Worm (Caenorhabditis elegans) whole organism, L3 larva: ENCODE data around the gene math-3.
A peak's percentile ranks its signal among the peaks of the same experiment; 100 is the strongest.

Experiments used
- R02D3.7 ChIP-seq: fragments of 150-350 bp; optimal IDR thresholded peaks from 2 replicates; lab custom pipeline; 2014; ENCODE audit warnings: missing biosample characterization, missing genetic modification characterization
- aly-2 ChIP-seq: fragments of 150-350 bp; optimal IDR thresholded peaks from 2 replicates; lab custom pipeline; 2014; ENCODE audit warnings: missing biosample characterization, missing genetic modification characterization
- ceh-16 ChIP-seq: sonication (generic microtip); optimal IDR thresholded peaks from 2 replicates; lab custom pipeline; 2017; ENCODE audit warnings: missing biosample characterization, missing genetic modification characterization
- ceh-28 ChIP-seq: fragments of 150-350 bp; optimal IDR thresholded peaks from 2 replicates; lab custom pipeline; 2014; ENCODE audit warnings: missing biosample characterization, missing genetic modification reagents, missing genetic modification characterization
- ceh-82 ChIP-seq: fragments of 150-350 bp; optimal IDR thresholded peaks from 2 replicates; lab custom pipeline; 2014; ENCODE audit warnings: missing biosample characterization, missing genetic modification characterization
- daf-12 ChIP-seq: fragments of 150-350 bp; optimal IDR thresholded peaks from 2 replicates; lab custom pipeline; 2014; ENCODE audit warnings: missing biosample characterization, missing genetic modification reagents, missing genetic modification characterization
- elt-2 ChIP-seq: sonication (generic microtip); optimal IDR thresholded peaks from 2 replicates; lab custom pipeline; 2016; ENCODE audit warnings: missing genetic modification reagents, mild to moderate bottlenecking, missing genetic modification characterization, missing compliant biosample characterization
- elt-3 ChIP-seq, 3 experiments: fragments of 150-350 bp in 1 of 3; sonication (generic microtip) in 2 of 3; optimal IDR thresholded peaks; 2 replicates in 2 of 3; 4 replicates in 1 of 3; lab custom pipeline; 2014 to 2017; ENCODE audit warnings: missing biosample characterization in 3 of 3, missing genetic modification characterization in 3 of 3
- eor-1 ChIP-seq, 2 experiments: fragments of 150-350 bp; optimal IDR thresholded peaks; 2 replicates each; lab custom pipeline; 2014 to 2018; ENCODE audit warnings: missing biosample characterization in 2 of 2, missing genetic modification characterization in 2 of 2
- fkh-10 ChIP-seq: sonication (generic microtip); optimal IDR thresholded peaks from 2 replicates; lab custom pipeline; 2017; ENCODE audit warnings: missing biosample characterization, missing genetic modification reagents, missing genetic modification characterization
- fos-1 ChIP-seq: fragments of 150-350 bp; optimal IDR thresholded peaks from 2 replicates; lab custom pipeline; 2014; ENCODE audit warnings: missing biosample characterization, missing genetic modification characterization
- hmg-11 ChIP-seq: sonication (generic microtip); optimal IDR thresholded peaks from 2 replicates; lab custom pipeline; 2016; ENCODE audit warnings: missing genetic modification characterization, missing compliant biosample characterization
- lin-15B ChIP-seq: fragments of 150-350 bp; optimal IDR thresholded peaks from 2 replicates; lab custom pipeline; 2014; ENCODE audit warnings: missing biosample characterization, missing genetic modification characterization
- mdl-1 ChIP-seq: fragments of 150-350 bp; optimal IDR thresholded peaks from 2 replicates; lab custom pipeline; 2014; ENCODE audit warnings: missing biosample characterization, missing genetic modification characterization
- mml-1 ChIP-seq: fragments of 150-350 bp; sonication (generic microtip); optimal IDR thresholded peaks from 3 replicates; lab custom pipeline; 2014; ENCODE audit warnings: missing biosample characterization, missing genetic modification characterization
- nhr-12 ChIP-seq: fragments of 150-350 bp; optimal IDR thresholded peaks from 2 replicates; lab custom pipeline; 2014; ENCODE audit warnings: missing biosample characterization, missing genetic modification characterization
- nhr-28 ChIP-seq: fragments of 150-350 bp; optimal IDR thresholded peaks from 2 replicates; lab custom pipeline; 2014; ENCODE audit warnings: missing biosample characterization, missing genetic modification characterization
- nhr-43 ChIP-seq: sonication (generic microtip); optimal IDR thresholded peaks from 2 replicates; lab custom pipeline; 2016; ENCODE audit warnings: mild to moderate bottlenecking, missing genetic modification characterization, missing compliant biosample characterization; ENCODE audit not compliant: poor library complexity, severe bottlenecking
- nhr-67 ChIP-seq: fragments of 150-350 bp; optimal IDR thresholded peaks from 2 replicates; lab custom pipeline; 2014; ENCODE audit warnings: missing biosample characterization, missing genetic modification characterization
- pha-4 ChIP-seq: fragments of 150-350 bp; optimal IDR thresholded peaks from 2 replicates; lab custom pipeline; 2014; ENCODE audit warnings: missing biosample characterization, missing genetic modification reagents, missing genetic modification characterization
- pqm-1 ChIP-seq: fragments of 150-350 bp; optimal IDR thresholded peaks from 2 replicates; lab custom pipeline; 2017; ENCODE audit warnings: missing biosample characterization, missing genetic modification characterization, inconsistent platforms
- sea-2 ChIP-seq: fragments of 150-350 bp; sonication (generic microtip); optimal IDR thresholded peaks from 4 replicates; lab custom pipeline; 2014; ENCODE audit warnings: missing biosample characterization, missing genetic modification reagents, missing genetic modification characterization
- snpc-4 ChIP-seq: fragments of 150-350 bp; optimal IDR thresholded peaks from 2 replicates; lab custom pipeline; 2014; ENCODE audit warnings: missing biosample characterization, missing genetic modification characterization
- tbx-2 ChIP-seq: sonication (generic microtip); optimal IDR thresholded peaks from 2 replicates; lab custom pipeline; 2016; ENCODE audit warnings: mild to moderate bottlenecking, missing genetic modification characterization, missing compliant biosample characterization
- unc-39 ChIP-seq: sonication (generic microtip); optimal IDR thresholded peaks from 4 replicates; lab custom pipeline; 2017; ENCODE audit warnings: missing biosample characterization, missing genetic modification characterization
- unc-62 ChIP-seq: fragments of 150-350 bp; sonication (generic microtip); optimal IDR thresholded peaks from 4 replicates; lab custom pipeline; 2014; ENCODE audit warnings: missing biosample characterization, missing genetic modification reagents, missing genetic modification characterization
- zag-1 ChIP-seq: fragments of 150-350 bp; optimal IDR thresholded peaks from 2 replicates; lab custom pipeline; 2014; ENCODE audit warnings: missing biosample characterization, missing genetic modification characterization
- ztf-11 ChIP-seq: fragments of 150-350 bp; optimal IDR thresholded peaks from 2 replicates; lab custom pipeline; 2014; ENCODE audit warnings: missing biosample characterization, missing genetic modification characterization
- ztf-4 ChIP-seq: fragments of 150-350 bp; optimal IDR thresholded peaks from 2 replicates; lab custom pipeline; 2014; ENCODE audit warnings: missing biosample characterization, missing genetic modification characterization

Gene math-3

ce11 chrII:1771785-1772184 lies at the start of gene math-3:
math-3 (plus strand) TSS chrII:1772085.
- no peak for TF ChIP-seq nhr-43 (tag; lab: Kevin White, UChicago)
- no peak for TF ChIP-seq fos-1 (tag; lab: Kevin White, UChicago)
- TF ChIP-seq, all 47 proteins: peak for 0

ce11 chrII:1722394-1722793 lies 49.5 kb upstream of the math-3 start, which contains the start of the genes fbxb-5 and btb-8:
fbxb-5 (minus strand) TSS chrII:1722494.
btb-8 (plus strand) TSS chrII:1722770.
- TF ChIP-seq nhr-43 (tag; lab: Kevin White, UChicago) (no peak), ceh-28 (tag; lab: Kevin White, UChicago) (no peak)

- TF ChIP-seq daf-12 (tag; lab: Kevin White, UChicago) (no peak), nhr-12 (tag; lab: Kevin White, UChicago) (no peak), unc-39 (no peak), ceh-16 (tag; lab: Kevin White, UChicago) (no peak), zag-1 (tag; lab: Kevin White, UChicago) (no peak), snpc-4 (tag; lab: Kevin White, UChicago) (no peak), elt-2 (tag; lab: Kevin White, UChicago) (no peak), ztf-11 (no peak), ztf-4 (tag; lab: Kevin White, UChicago) (no peak), elt-3 (tag; optimal IDR thresholded peaks at IDR 0.05; lab: Kevin White, UChicago) (no peak), unc-62 (GFP tag; lab: Kevin White, UChicago) (no peak), mdl-1 (tag; lab: Kevin White, UChicago) (no peak), fkh-10 (GFP tag; lab: Kevin White, UChicago) (no peak), nhr-67 (tag; lab: Kevin White, UChicago) (no peak), lin-15B (no peak), mml-1 (tag; lab: Kevin White, UChicago) (no peak), hmg-11 (tag; lab: Kevin White, UChicago) (no peak)
These were observed 47.6 kb upstream of the math-3 start, which contains the start of gene fbxb-11 for ce11 chrII:1724314-1724713. fbxb-11 (plus strand) TSS chrII:1724614.

- TF ChIP-seq ceh-28 (tag; lab: Kevin White, UChicago) (no peak), nhr-28 (no peak), unc-62 (GFP tag; lab: Kevin White, UChicago) (no peak), nhr-12 (tag; lab: Kevin White, UChicago) (no peak), ceh-16 (tag; lab: Kevin White, UChicago) (no peak), aly-2 (tag; lab: Kevin White, UChicago) (no peak), ceh-82 (tag; lab: Kevin White, UChicago) (no peak), eor-1 (tag; optimal IDR thresholded peaks at IDR 0.05; lab: Kevin White, UChicago) (no peak), hmg-11 (tag; lab: Kevin White, UChicago) (no peak), unc-39 (no peak), snpc-4 (tag; lab: Kevin White, UChicago) (no peak)
These were observed 46.1 kb upstream of the math-3 start, which contains the start of gene F45C12.17 for ce11 chrII:1725735-1726134. F45C12.17 (plus strand) TSS chrII:1726111.

- TF ChIP-seq pqm-1 (tag; lab: Kevin White, UChicago): peak; percentile 89
- no peak for TF ChIP-seq mml-1 (tag; lab: Kevin White, UChicago)
- TF ChIP-seq aly-2 (tag; lab: Kevin White, UChicago): no peak
- no peak for TF ChIP-seq R02D3.7 (tag; lab: Kevin White, UChicago)
- no peak for TF ChIP-seq tbx-2 (tag; lab: Kevin White, UChicago)
- TF ChIP-seq pha-4 (tag; lab: Kevin White, UChicago): no peak
- TF ChIP-seq elt-2 (tag; lab: Kevin White, UChicago): peak; percentile 92
- TF ChIP-seq, all 47 proteins: peak for 2
These were observed 43.6 kb upstream of the math-3 start, which contains the start of gene btb-9 for ce11 chrII:1728253-1728652. btb-9 (plus strand) TSS chrII:1728506.

- TF ChIP-seq sea-2 (GFP tag; lab: Kevin White, UChicago): no peak
These were observed 41.8 kb upstream of the math-3 start, which contains the start of gene ceh-81 for ce11 chrII:1730103-1730502. ceh-81 (plus strand) TSS chrII:1730403.
